Worm (Caenorhabditis elegans) whole organism, L3 larva: Measurements from ENCODE around the gene C14B9.3.

Experiments
- aly-2 ChIP-seq: fragments of 150-350 bp; optimal IDR thresholded peaks from 2 replicates; lab custom pipeline; 2014; ENCODE audit warnings: missing biosample characterization, missing genetic modification characterization
- ceh-28 ChIP-seq: fragments of 150-350 bp; optimal IDR thresholded peaks from 2 replicates; lab custom pipeline; 2014; ENCODE audit warnings: missing biosample characterization, missing genetic modification reagents, missing genetic modification characterization
- ceh-82 ChIP-seq: fragments of 150-350 bp; optimal IDR thresholded peaks from 2 replicates; lab custom pipeline; 2014; ENCODE audit warnings: missing biosample characterization, missing genetic modification characterization
- ceh-9 ChIP-seq: sonication (generic microtip); optimal IDR thresholded peaks from 2 replicates; lab custom pipeline; 2018; ENCODE audit warnings: missing biosample characterization, missing genetic modification characterization
- elt-1 ChIP-seq: fragments of 150-350 bp; optimal IDR thresholded peaks from 2 replicates; lab custom pipeline; 2014; ENCODE audit warnings: missing biosample characterization, missing genetic modification characterization
- elt-2 ChIP-seq: sonication (generic microtip); optimal IDR thresholded peaks from 2 replicates; lab custom pipeline; 2016; ENCODE audit warnings: missing genetic modification reagents, mild to moderate bottlenecking, missing genetic modification characterization, missing compliant biosample characterization
- elt-3 ChIP-seq, 3 experiments: fragments of 150-350 bp in 1 of 3; sonication (generic microtip) in 2 of 3; optimal IDR thresholded peaks; 2 replicates in 2 of 3; 4 replicates in 1 of 3; lab custom pipeline; 2014 to 2017; ENCODE audit warnings: missing biosample characterization in 3 of 3, missing genetic modification characterization in 3 of 3
- eor-1 ChIP-seq, 2 experiments: fragments of 150-350 bp; optimal IDR thresholded peaks; 2 replicates each; lab custom pipeline; 2014 to 2018; ENCODE audit warnings: missing biosample characterization in 2 of 2, missing genetic modification characterization in 2 of 2
- fkh-2 ChIP-seq: fragments of 150-350 bp; optimal IDR thresholded peaks from 2 replicates; lab custom pipeline; 2014; ENCODE audit warnings: missing biosample characterization, missing genetic modification reagents, missing genetic modification characterization
- hmg-11 ChIP-seq: sonication (generic microtip); optimal IDR thresholded peaks from 2 replicates; lab custom pipeline; 2016; ENCODE audit warnings: missing genetic modification characterization, missing compliant biosample characterization
- jun-1 ChIP-seq: fragments of 150-350 bp; optimal IDR thresholded peaks from 2 replicates; lab custom pipeline; 2014; ENCODE audit warnings: missing biosample characterization, missing genetic modification reagents, missing genetic modification characterization
- lin-15B ChIP-seq: fragments of 150-350 bp; optimal IDR thresholded peaks from 2 replicates; lab custom pipeline; 2014; ENCODE audit warnings: missing biosample characterization, missing genetic modification characterization
- lsy-12 ChIP-seq: sonication (generic microtip); optimal IDR thresholded peaks from 2 replicates; lab custom pipeline; 2016; ENCODE audit warnings: mild to moderate bottlenecking, missing genetic modification characterization, missing compliant biosample characterization
- mdl-1 ChIP-seq: fragments of 150-350 bp; optimal IDR thresholded peaks from 2 replicates; lab custom pipeline; 2014; ENCODE audit warnings: missing biosample characterization, missing genetic modification characterization
- mml-1 ChIP-seq: fragments of 150-350 bp; sonication (generic microtip); optimal IDR thresholded peaks from 3 replicates; lab custom pipeline; 2014; ENCODE audit warnings: missing biosample characterization, missing genetic modification characterization
- nfya-1 ChIP-seq: sonication (generic microtip); optimal IDR thresholded peaks from 2 replicates; lab custom pipeline; 2017; ENCODE audit warnings: missing genetic modification characterization, mild to moderate bottlenecking, missing compliant biosample characterization, antibody characterized with exemption, moderate library complexity; ENCODE audit not compliant: insufficient read depth
- nhr-11 ChIP-seq: fragments of 150-350 bp; optimal IDR thresholded peaks from 2 replicates; lab custom pipeline; 2014; ENCODE audit warnings: missing biosample characterization, missing genetic modification characterization
- nhr-12 ChIP-seq: fragments of 150-350 bp; optimal IDR thresholded peaks from 2 replicates; lab custom pipeline; 2014; ENCODE audit warnings: missing biosample characterization, missing genetic modification characterization
- nhr-23 ChIP-seq: fragments of 150-350 bp; optimal IDR thresholded peaks from 2 replicates; lab custom pipeline; 2014; ENCODE audit warnings: missing biosample characterization, missing genetic modification reagents, missing genetic modification characterization
- nhr-237 ChIP-seq: fragments of 150-350 bp; optimal IDR thresholded peaks from 2 replicates; lab custom pipeline; 2014; ENCODE audit warnings: missing biosample characterization, missing genetic modification characterization
- nhr-28 ChIP-seq: fragments of 150-350 bp; optimal IDR thresholded peaks from 2 replicates; lab custom pipeline; 2014; ENCODE audit warnings: missing biosample characterization, missing genetic modification characterization
- nhr-43 ChIP-seq: sonication (generic microtip); optimal IDR thresholded peaks from 2 replicates; lab custom pipeline; 2016; ENCODE audit warnings: mild to moderate bottlenecking, missing genetic modification characterization, missing compliant biosample characterization; ENCODE audit not compliant: poor library complexity, severe bottlenecking
- nhr-67 ChIP-seq: fragments of 150-350 bp; optimal IDR thresholded peaks from 2 replicates; lab custom pipeline; 2014; ENCODE audit warnings: missing biosample characterization, missing genetic modification characterization
- nhr-76 ChIP-seq: fragments of 150-350 bp; sonication (generic microtip); optimal IDR thresholded peaks from 5 replicates; lab custom pipeline; 2014; ENCODE audit warnings: missing biosample characterization, missing genetic modification characterization
- pha-4 ChIP-seq: fragments of 150-350 bp; optimal IDR thresholded peaks from 2 replicates; lab custom pipeline; 2014; ENCODE audit warnings: missing biosample characterization, missing genetic modification reagents, missing genetic modification characterization
- pqm-1 ChIP-seq: fragments of 150-350 bp; optimal IDR thresholded peaks from 2 replicates; lab custom pipeline; 2017; ENCODE audit warnings: missing biosample characterization, missing genetic modification characterization, inconsistent platforms
- sea-2 ChIP-seq: fragments of 150-350 bp; sonication (generic microtip); optimal IDR thresholded peaks from 4 replicates; lab custom pipeline; 2014; ENCODE audit warnings: missing biosample characterization, missing genetic modification reagents, missing genetic modification characterization
- skn-1 ChIP-seq: fragments of 150-350 bp; optimal IDR thresholded peaks from 2 replicates; lab custom pipeline; 2014; ENCODE audit warnings: missing biosample characterization, missing genetic modification characterization
- snpc-4 ChIP-seq: fragments of 150-350 bp; optimal IDR thresholded peaks from 2 replicates; lab custom pipeline; 2014; ENCODE audit warnings: missing biosample characterization, missing genetic modification characterization
- ztf-4 ChIP-seq: fragments of 150-350 bp; optimal IDR thresholded peaks from 2 replicates; lab custom pipeline; 2014; ENCODE audit warnings: missing biosample characterization, missing genetic modification characterization

C14B9.3 gene

DNA sequence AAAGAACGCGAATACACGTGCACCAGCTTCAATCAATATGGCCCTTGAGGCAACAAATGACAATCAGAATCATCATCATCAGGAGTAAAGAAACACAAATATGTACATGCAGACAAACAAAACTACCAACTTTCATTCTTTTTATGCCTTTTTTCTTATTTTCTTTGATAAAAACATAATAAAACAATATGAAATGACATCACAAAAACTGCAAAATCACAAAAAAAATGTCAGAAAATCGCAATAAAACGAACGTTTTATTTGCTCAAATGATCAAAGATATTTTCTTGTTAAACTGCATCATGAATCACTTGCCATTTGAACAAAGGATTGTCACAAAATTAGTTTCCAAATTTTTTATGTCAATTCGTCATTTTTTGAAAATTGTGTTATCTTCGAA, 45.8 kb downstream of the C14B9.3 start:
- peak; percentile 55 for TF ChIP-seq elt-2 (tag; lab: Kevin White, UChicago)
- no peak for TF ChIP-seq ceh-82 (tag; lab: Kevin White, UChicago)
- no peak for TF ChIP-seq nhr-43 (tag; lab: Kevin White, UChicago)
- no peak for TF ChIP-seq pqm-1 (tag; lab: Kevin White, UChicago)
- TF ChIP-seq pha-4: peak; percentile 6
- TF ChIP-seq eor-1 (tag; optimal IDR thresholded peaks at IDR 0.05; lab: Kevin White, UChicago): no peak
- no peak for TF ChIP-seq ztf-4 (tag; lab: Kevin White, UChicago)
- TF ChIP-seq fkh-2 (tag; lab: Kevin White, UChicago): no peak
- TF ChIP-seq, all 47 proteins: peak for 2

ce11 chrIII:8155166-8155565, 46.6 kb downstream of the C14B9.3 start, which contains the start of gene D2007.1:
D2007.1 (plus strand) TSS chrIII:8155466.
- TF ChIP-seq skn-1 (tag; lab: Kevin White, UChicago): no peak
- TF ChIP-seq snpc-4: no peak
- TF ChIP-seq nhr-12 (tag; lab: Kevin White, UChicago): no peak
- TF ChIP-seq nhr-28 (tag; lab: Kevin White, UChicago): no peak
- no peak for TF ChIP-seq ceh-9 (tag; lab: Kevin White, UChicago)
- TF ChIP-seq ceh-28: no peak
- TF ChIP-seq pqm-1 (tag; lab: Kevin White, UChicago): no peak
- TF ChIP-seq mml-1: no peak
- TF ChIP-seq pha-4: no peak
- TF ChIP-seq nhr-11 (tag; lab: Kevin White, UChicago): no peak
- TF ChIP-seq nhr-67 (tag; lab: Kevin White, UChicago): no peak
- TF ChIP-seq ztf-4 (tag; lab: Kevin White, UChicago): no peak
- no peak for TF ChIP-seq sea-2
- TF ChIP-seq mdl-1 (tag; lab: Kevin White, UChicago): no peak
- TF ChIP-seq lin-15B (tag; lab: Kevin White, UChicago): no peak
- TF ChIP-seq aly-2: no peak
- TF ChIP-seq elt-1: no peak

DNA sequence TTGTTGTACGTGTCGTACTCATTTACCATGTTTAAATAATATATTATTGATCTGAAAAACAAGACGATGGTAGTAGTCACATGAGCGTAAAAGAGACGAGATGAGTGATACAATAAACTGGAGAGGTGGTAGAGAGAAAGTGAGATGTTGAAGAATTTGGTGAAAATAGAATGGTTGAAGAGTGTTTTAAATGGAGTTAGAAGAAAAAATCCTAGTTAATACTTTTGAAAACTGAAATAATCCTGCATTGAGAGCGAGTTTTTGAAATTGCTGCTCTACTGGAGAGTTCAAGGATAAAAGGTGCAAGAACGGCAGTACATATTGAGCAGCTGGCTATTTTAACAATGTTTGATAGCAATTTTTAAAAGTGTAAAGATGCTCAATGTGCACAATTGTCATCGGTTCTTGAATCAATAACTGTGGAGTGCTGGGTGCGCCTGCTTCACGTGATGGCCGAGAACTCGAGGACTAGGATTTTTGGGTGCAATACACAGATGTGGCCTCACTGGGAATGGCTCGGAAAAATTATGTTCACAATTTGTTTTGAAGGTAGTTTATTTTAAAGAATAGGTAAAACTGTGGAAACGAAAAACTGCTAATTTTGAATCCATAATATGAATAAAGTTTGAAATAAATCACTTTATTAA, 49.7 kb downstream of the C14B9.3 start, which contains the start of gene atg-13:
Gene atg-13 (minus strand): TSS at position 51 of the 647 bp plus-strand sequence.
- TF ChIP-seq jun-1: no peak
- TF ChIP-seq ceh-9 (tag; lab: Kevin White, UChicago): no peak
- TF ChIP-seq nhr-76: no peak
- peak; percentile 62 for TF ChIP-seq pha-4
- no peak for TF ChIP-seq lin-15B (tag; lab: Kevin White, UChicago)
- no peak for TF ChIP-seq nhr-23 (tag; lab: Kevin White, UChicago)
- TF ChIP-seq aly-2: no peak
- TF ChIP-seq nhr-237 (tag; lab: Kevin White, UChicago): no peak
- TF ChIP-seq lsy-12 (tag; lab: Kevin White, UChicago): no peak
- TF ChIP-seq ceh-28: no peak
- TF ChIP-seq nfya-1 (tag; lab: Kevin White, UChicago): peak; percentile 43
- TF ChIP-seq hmg-11 (tag; lab: Kevin White, UChicago): peak; percentile 9
- no peak for TF ChIP-seq elt-3 (tag; optimal IDR thresholded peaks at IDR 0.05; lab: Kevin White, UChicago)
- peak; percentile 15 for TF ChIP-seq elt-2 (tag; lab: Kevin White, UChicago)
